Fruit fly (Drosophila melanogaster): Measurements from ENCODE around the gene Jon99Fii.

dm6 chr3R:30467062-30467461, 20.7 kb downstream of the Jon99Fii start:
- TF ChIP-seq CG8478 (optimal IDR thresholded peaks at IDR 0.05) (no peak), CTCF (optimal IDR thresholded peaks at IDR 0.05) (peak; percentile 21 to 58)

Data from S2 (cell line).